Fruit fly (Drosophila melanogaster): ENCODE data around the gene dao.

dao gene

DNA sequence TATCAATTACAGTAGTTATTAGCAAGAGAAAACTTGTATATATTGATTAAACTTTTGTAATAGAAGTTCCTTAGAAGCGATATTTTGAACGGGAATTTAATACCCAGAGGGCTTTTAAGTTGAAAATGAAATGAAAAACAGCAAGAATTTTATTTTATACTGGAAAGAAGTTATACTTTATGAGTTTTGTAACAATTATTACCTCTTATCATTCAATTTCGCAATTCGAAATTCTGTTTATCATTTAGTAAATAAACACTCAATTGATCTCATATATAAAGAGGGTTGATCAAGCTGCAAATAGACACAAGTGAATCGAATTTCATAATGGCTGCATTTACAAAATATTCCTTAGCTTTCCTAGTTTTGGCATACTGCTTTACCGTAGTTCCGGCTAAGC lies 36.0 kb downstream of the dao start, which contains the start of gene CG15263:
CG15263 (plus strand) TSS at position 301 of the 400 bp plus-strand sequence.
- TF ChIP-seq CG14711 (tag; optimal IDR thresholded peaks at IDR 0.05) (no peak), Clk (GFP tag; optimal IDR thresholded peaks at IDR 0.05) (no peak)

DNA sequence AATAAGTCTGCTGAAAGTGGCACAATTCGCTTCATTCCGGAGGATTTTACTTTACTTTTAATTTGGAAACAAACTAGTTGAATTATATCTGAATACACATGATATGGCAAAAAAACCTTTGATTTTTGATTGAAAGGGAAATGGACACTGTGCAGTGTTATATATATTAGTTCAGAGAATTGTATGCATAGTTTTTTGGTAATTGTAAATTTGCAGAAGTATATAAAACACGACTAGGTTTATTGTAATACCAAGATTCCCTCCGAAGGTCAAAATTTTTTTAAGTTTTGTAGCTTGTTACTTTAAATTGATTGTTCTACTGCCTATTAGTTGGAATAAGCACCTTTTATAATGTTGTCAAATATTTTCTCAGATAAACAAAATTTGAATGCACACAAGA lies 43.5 kb downstream of the dao start, which contains the start of gene CG15260:
CG15260 (minus strand) TSS at position 101 of the 400 bp plus-strand sequence.
- no peak for TF ChIP-seq Crg-1 (GFP tag; optimal IDR thresholded peaks at IDR 0.05)
- TF ChIP-seq CG12768 (GFP tag; optimal IDR thresholded peaks at IDR 0.05), result no peak
- TF ChIP-seq pad (GFP tag; optimal IDR thresholded peaks at IDR 0.05), result no peak
- no peak for TF ChIP-seq CG1620 (GFP tag; optimal IDR thresholded peaks at IDR 0.05)
- TF ChIP-seq cic (GFP tag; optimal IDR thresholded peaks at IDR 0.05), result no peak
- TF ChIP-seq kay (GFP tag; ENCODE audit: borderline replicate concordance), result no peak
- TF ChIP-seq ovo (GFP tag; optimal IDR thresholded peaks at IDR 0.05), result no peak
- no peak for TF ChIP-seq CG11617 (GFP tag; optimal IDR thresholded peaks at IDR 0.05)
- TF ChIP-seq CG33017 (tag; optimal IDR thresholded peaks at IDR 0.05), result no peak
- no peak for TF ChIP-seq tj (GFP tag; optimal IDR thresholded peaks at IDR 0.05)
- TF ChIP-seq cnc (optimal IDR thresholded peaks at IDR 0.05), result no peak
- TF ChIP-seq Hr96 (GFP tag; optimal IDR thresholded peaks at IDR 0.05), result no peak
- no peak for TF ChIP-seq CG5204 (GFP tag; optimal IDR thresholded peaks at IDR 0.05)
- no peak for TF ChIP-seq bab1 (GFP tag; optimal IDR thresholded peaks at IDR 0.05)
- TF ChIP-seq Clk (GFP tag; optimal IDR thresholded peaks at IDR 0.05), result no peak
- no peak for TF ChIP-seq CG14711 (tag; optimal IDR thresholded peaks at IDR 0.05)

DNA sequence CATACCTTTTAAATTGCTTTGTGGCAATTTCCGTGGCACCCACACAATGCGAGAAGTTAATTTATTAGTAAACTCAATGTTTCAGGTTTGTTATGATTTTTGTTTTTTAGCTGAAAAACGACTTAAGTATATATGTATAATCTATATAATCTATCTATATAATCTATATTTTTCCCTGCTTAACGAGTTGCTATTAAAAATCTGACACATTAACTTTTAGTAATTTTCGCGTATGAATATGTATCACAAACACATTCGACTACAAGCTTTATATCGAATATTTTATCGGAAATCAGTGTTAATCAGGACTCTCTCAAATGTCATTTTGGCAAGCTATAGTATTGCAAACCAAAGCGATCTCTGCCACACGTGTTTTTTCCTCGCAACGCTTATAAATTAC lies 48.8 kb downstream of the dao start, which contains the start of gene CG15262:
CG15262 (plus strand) TSS at position 301 of the 400 bp plus-strand sequence.
- TF ChIP-seq Mnt (GFP tag; optimal IDR thresholded peaks at IDR 0.05) (no peak), Crg-1 (GFP tag; optimal IDR thresholded peaks at IDR 0.05) (no peak), CG7101 (tag; optimal IDR thresholded peaks at IDR 0.05) (no peak), CG1620 (GFP tag; optimal IDR thresholded peaks at IDR 0.05) (no peak), tj (GFP tag; optimal IDR thresholded peaks at IDR 0.05) (no peak), Hr96 (GFP tag; optimal IDR thresholded peaks at IDR 0.05) (no peak), CG14711 (tag; optimal IDR thresholded peaks at IDR 0.05) (no peak), kay (GFP tag; ENCODE audit: borderline replicate concordance) (no peak)

DNA sequence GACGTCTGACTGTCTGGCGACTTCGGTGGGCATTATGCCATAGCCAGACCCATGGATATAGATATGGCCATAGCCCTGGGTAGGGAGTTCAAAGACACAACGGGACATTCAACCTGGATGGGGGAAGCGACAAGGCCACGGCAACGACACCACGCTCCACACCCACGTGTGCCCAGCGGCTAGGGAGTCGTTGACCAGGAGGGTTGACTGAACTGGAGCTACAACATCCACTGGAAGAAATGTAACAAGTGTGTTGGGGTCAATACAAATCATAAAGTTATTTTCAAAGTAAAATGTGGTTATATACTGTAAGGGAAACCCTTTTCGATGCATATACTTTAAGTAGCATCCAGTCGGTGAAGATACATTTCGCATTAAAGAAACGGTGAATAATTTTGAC lies 53.2 kb downstream of the dao start:
- TF ChIP-seq Mnt (GFP tag; optimal IDR thresholded peaks at IDR 0.05), result no peak
- TF ChIP-seq CG7101 (tag; optimal IDR thresholded peaks at IDR 0.05), result no peak
- no peak for TF ChIP-seq tj (GFP tag; optimal IDR thresholded peaks at IDR 0.05)
- no peak for TF ChIP-seq bab1 (GFP tag; optimal IDR thresholded peaks at IDR 0.05)
- TF ChIP-seq toe (GFP tag; optimal IDR thresholded peaks at IDR 0.05), result no peak
- no peak for TF ChIP-seq CG11617 (GFP tag; optimal IDR thresholded peaks at IDR 0.05)
- no peak for TF ChIP-seq CG14711 (tag; optimal IDR thresholded peaks at IDR 0.05)
- no peak for TF ChIP-seq CG1620 (GFP tag; optimal IDR thresholded peaks at IDR 0.05)
- no peak for TF ChIP-seq Crg-1 (GFP tag; optimal IDR thresholded peaks at IDR 0.05)
- TF ChIP-seq CG7045 (GFP tag; optimal IDR thresholded peaks at IDR 0.05), result no peak
- TF ChIP-seq CG33017 (tag; optimal IDR thresholded peaks at IDR 0.05), result no peak
- TF ChIP-seq Hr96 (GFP tag; optimal IDR thresholded peaks at IDR 0.05), result no peak
- TF ChIP-seq CG12768 (GFP tag; optimal IDR thresholded peaks at IDR 0.05), result no peak

All from whole organism, adult.